Worm (Caenorhabditis elegans) whole organism, midembryonic: ENCODE data around the gene noca-1.

Experiments used
- T22C8.4 ChIP-seq: fragments of 200-800 bp; sonication (Bioruptor generic); IDR thresholded peaks from 2 replicates; pipeline ENCODE4 v1.3.6; 2022; ENCODE audit warnings: missing genetic modification characterization, missing compliant biosample characterization
- cog-1 ChIP-seq: sonication (generic microtip); optimal IDR thresholded peaks from 2 replicates; lab custom pipeline; 2016; ENCODE audit warnings: missing genetic modification characterization, missing compliant biosample characterization
- flt-1 ChIP-seq: fragments of 200-800 bp; sonication (Bioruptor generic); IDR thresholded peaks from 2 replicates; pipeline ENCODE4 v1.3.6; 2022; ENCODE audit warnings: missing genetic modification characterization, missing compliant biosample characterization
- klf-2 ChIP-seq: fragments of 200-800 bp; sonication (Bioruptor generic); conservative IDR thresholded peaks from 2 replicates; pipeline ENCODE4 v1.3.6; 2022; ENCODE audit warnings: missing genetic modification reagents, missing genetic modification characterization, missing compliant biosample characterization
- med-1 ChIP-seq: sonication (generic microtip); optimal IDR thresholded peaks from 2 replicates; lab custom pipeline; 2017; ENCODE audit warnings: missing genetic modification characterization, mild to moderate bottlenecking, missing compliant biosample characterization, antibody characterized with exemption, missing genetic modification reagents; ENCODE audit not compliant: insufficient read depth
- ref-1 ChIP-seq: fragments of 200-800 bp; sonication (Bioruptor generic); conservative IDR thresholded peaks from 2 replicates; pipeline ENCODE4 v1.3.6; 2022; ENCODE audit warnings: missing genetic modification reagents, missing genetic modification characterization, missing compliant biosample characterization
- tab-1 ChIP-seq: fragments of 200-800 bp; sonication (Bioruptor generic); IDR thresholded peaks from 2 replicates; pipeline ENCODE4 v1.3.6; 2022; ENCODE audit warnings: missing genetic modification characterization, missing compliant biosample characterization
- ztf-23 ChIP-seq: fragments of 200-800 bp; sonication (Bioruptor generic); IDR thresholded peaks from 2 replicates; pipeline ENCODE4 v1.3.6; 2022; ENCODE audit warnings: missing genetic modification reagents, missing genetic modification characterization, missing compliant biosample characterization
- ztf-29 ChIP-seq: fragments of 200-800 bp; sonication (Bioruptor generic); IDR thresholded peaks from 2 replicates; pipeline ENCODE4 v1.3.6; 2022; ENCODE audit warnings: missing genetic modification reagents, missing genetic modification characterization, missing compliant biosample characterization

DNA sequence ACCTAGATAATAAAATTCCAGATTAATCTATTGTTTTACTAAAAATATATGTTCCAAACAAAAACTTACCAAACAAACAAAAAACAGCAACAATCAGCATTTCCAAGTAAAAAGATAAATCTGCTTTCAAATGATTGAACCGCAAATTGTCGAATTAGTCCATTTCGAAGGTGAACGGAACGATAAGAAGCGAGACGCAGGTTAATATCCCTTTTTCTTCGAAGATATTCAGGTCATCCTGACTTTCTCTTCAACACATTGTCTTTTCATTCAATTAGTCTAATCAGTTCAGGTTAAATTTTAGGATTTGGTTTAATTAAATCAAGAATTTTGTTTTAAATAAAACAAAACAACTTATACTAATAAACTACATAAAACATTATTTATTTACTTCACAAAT, 19.3 kb upstream of the noca-1 start, which contains the start of gene B0365.9:
- TF ChIP-seq med-1 (GFP tag; lab: Kevin White, UChicago): no peak
- no peak for TF ChIP-seq cog-1
- no peak for TF ChIP-seq ztf-23
- no peak for TF ChIP-seq flt-1
- no peak for TF ChIP-seq ref-1 (GFP tag; lab: Robert Waterston, UW)
- no peak for TF ChIP-seq T22C8.4 (GFP tag; lab: Robert Waterston, UW)
- no peak for TF ChIP-seq tab-1 (GFP tag; lab: Robert Waterston, UW)
- no peak for TF ChIP-seq ztf-29 (GFP tag; lab: Robert Waterston, UW)
- no peak for TF ChIP-seq klf-2 (GFP tag; lab: Robert Waterston, UW)
